Worm (Caenorhabditis elegans) whole organism, L4 larva: ENCODE measurements around the gene Y43F4B.10.

Experiments
- D1046.2 ChIP-seq: fragments of 200-800 bp; sonication (Bioruptor generic); IDR thresholded peaks from 2 replicates; pipeline ENCODE4 v1.3.6; 2022; ENCODE audit warnings: missing genetic modification characterization, missing compliant biosample characterization
- aly-2 ChIP-seq: sonication (generic microtip); optimal IDR thresholded peaks from 2 replicates; lab custom pipeline; 2018; ENCODE audit warnings: missing biosample characterization, missing genetic modification characterization
- mxl-3 ChIP-seq: fragments of 200-800 bp; sonication (Bioruptor generic); optimal IDR thresholded peaks from 2 replicates; lab custom pipeline; 2018; ENCODE audit warnings: mild to moderate bottlenecking, missing genetic modification characterization, missing compliant biosample characterization
- nhr-76 ChIP-seq: fragments of 150-350 bp; optimal IDR thresholded peaks from 2 replicates; lab custom pipeline; 2014; ENCODE audit warnings: missing biosample characterization, missing genetic modification characterization
- tag-97 ChIP-seq: fragments of 200-800 bp; sonication (Bioruptor generic); IDR thresholded peaks from 2 replicates; pipeline ENCODE4 v1.3.6; 2022; ENCODE audit warnings: missing genetic modification characterization, missing compliant biosample characterization

ce11 chrIII:13359256-13359655 lies 45.4 kb downstream of the Y43F4B.10 start, which contains the start of gene F53A2.9:
- TF ChIP-seq tag-97 (no peak), aly-2 (tag; lab: Kevin White, UChicago) (no peak), mxl-3 (GFP tag; lab: Kevin White, UChicago) (no peak), nhr-76 (no peak), D1046.2 (GFP tag; lab: Robert Waterston, UW) (no peak)
